Worm (Caenorhabditis elegans): ENCODE measurements around the gene F56D5.9.

Gene F56D5.9

DNA sequence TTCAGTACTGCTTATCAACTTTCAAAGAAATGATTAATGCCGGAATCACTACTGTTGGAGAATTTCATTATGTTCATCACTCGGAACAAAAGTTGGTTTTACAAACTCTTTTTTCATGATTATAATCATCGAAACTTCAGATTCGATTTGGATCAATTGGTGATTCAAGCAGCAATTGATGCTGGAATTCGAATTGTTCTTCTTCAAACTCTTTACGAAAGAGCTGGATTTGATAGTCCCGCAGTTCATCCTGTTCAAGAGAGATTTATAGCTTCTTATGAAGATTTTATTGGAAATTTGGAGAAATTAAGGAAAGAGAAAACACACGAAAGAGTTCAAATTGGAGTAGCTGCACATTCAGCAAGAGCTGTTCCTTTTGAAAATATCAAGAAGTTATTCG, 29.5 kb upstream of the F56D5.9 start:
- TF ChIP-seq zim-3 (tag; optimal IDR thresholded peaks at IDR 0.05) (no peak), B0019.2 (GFP tag; conservative IDR thresholded peaks at IDR 0.05) (no peak), egrh-3 (GFP tag; IDR thresholded peaks at IDR 0.05) (no peak), nhr-80 (tag; optimal IDR thresholded peaks at IDR 0.05) (no peak), madf-8 (GFP tag; conservative IDR thresholded peaks at IDR 0.05) (no peak), lin-35 (GFP tag; optimal IDR thresholded peaks at IDR 0.05) (no peak), mel-28 (tag; optimal IDR thresholded peaks at IDR 0.05; ENCODE audit: borderline replicate concordance) (no peak), mcd-1 (GFP tag; IDR thresholded peaks at IDR 0.05) (no peak), tbx-9 (tag; optimal IDR thresholded peaks at IDR 0.05; ENCODE audit: borderline replicate concordance) (no peak), aptf-2 (GFP tag; conservative IDR thresholded peaks at IDR 0.05) (no peak), attf-6 (GFP tag; IDR thresholded peaks at IDR 0.05) (no peak), F39B2.1 (GFP tag; IDR thresholded peaks at IDR 0.05) (no peak), hrde-1 (tag; optimal IDR thresholded peaks at IDR 0.05; ENCODE audit: borderline replicate concordance) (no peak), snpc-1.3 (tag; optimal IDR thresholded peaks at IDR 0.05; ENCODE audit: insufficient read depth) (no peak), lin-26 (GFP tag; IDR thresholded peaks at IDR 0.05) (no peak), Y53F4B.3 (GFP tag; IDR thresholded peaks at IDR 0.05) (no peak), F33H1.4 (GFP tag; IDR thresholded peaks at IDR 0.05) (no peak), ztf-3 (GFP tag; optimal IDR thresholded peaks at IDR 0.05) (no peak)

DNA sequence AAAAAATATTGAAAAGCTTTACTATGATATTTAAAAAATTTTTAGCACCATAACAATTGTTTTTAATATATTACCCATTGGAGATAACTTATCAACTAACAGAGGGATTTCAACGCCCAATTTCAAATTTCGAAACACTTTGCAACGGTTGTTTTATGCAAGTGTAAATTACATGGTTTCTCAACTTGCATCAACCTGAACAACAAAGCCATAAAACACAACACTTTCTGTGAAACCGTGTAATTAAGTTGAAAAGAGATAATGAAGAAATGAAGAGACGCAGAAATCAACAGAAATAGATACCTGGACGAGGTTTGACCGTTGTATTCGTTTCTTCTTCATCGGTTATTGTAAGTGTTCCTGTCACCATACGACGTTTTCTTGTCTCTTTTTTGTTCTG, 28.1 kb upstream of the F56D5.9 start, which contains the start of gene cpin-1:
Gene cpin-1, plus strand, starts transcription at position 301 of the 400 bp plus-strand sequence.
- TF ChIP-seq ztf-26 (tag; optimal IDR thresholded peaks at IDR 0.05): no peak
- no peak for TF ChIP-seq Y67H2A.10 (GFP tag; conservative IDR thresholded peaks at IDR 0.05)
- no peak for TF ChIP-seq efl-1 (GFP tag; optimal IDR thresholded peaks at IDR 0.05)
- no peak for TF ChIP-seq snpc-1.1 (tag; optimal IDR thresholded peaks at IDR 0.05; ENCODE audit: insufficient read depth)
- TF ChIP-seq B0035.1 (tag; optimal IDR thresholded peaks at IDR 0.05): no peak
- TF ChIP-seq dox-1 (GFP tag; IDR thresholded peaks at IDR 0.05): no peak
- TF ChIP-seq akir-1 (GFP tag; optimal IDR thresholded peaks at IDR 0.05): no peak
- TF ChIP-seq Y53F4B.3 (GFP tag; IDR thresholded peaks at IDR 0.05): no peak
- TF ChIP-seq zfh-2 (GFP tag; conservative IDR thresholded peaks at IDR 0.05): no peak
- TF ChIP-seq ZK185.1 (tag; optimal IDR thresholded peaks at IDR 0.05; ENCODE audit: poor library complexity, severe bottlenecking): no peak
- TF ChIP-seq mes-4 (tag; optimal IDR thresholded peaks at IDR 0.05): no peak
- TF ChIP-seq gei-17 (GFP tag; optimal IDR thresholded peaks at IDR 0.05): no peak
- TF ChIP-seq rpc-1 (optimal IDR thresholded peaks at IDR 0.05): no peak
- TF ChIP-seq rpc-1 (tag; optimal IDR thresholded peaks at IDR 0.05): no peak
- TF ChIP-seq ama-1 (optimal IDR thresholded peaks at IDR 0.05): no peak
- TF ChIP-seq ama-1 (GFP tag; optimal IDR thresholded peaks at IDR 0.05): no peak
- TF ChIP-seq T07F8.4 (tag; optimal IDR thresholded peaks at IDR 0.05): no peak
- TF ChIP-seq tbx-9 (tag; optimal IDR thresholded peaks at IDR 0.05; ENCODE audit: borderline replicate concordance): no peak
- no peak for TF ChIP-seq F37B4.10 (GFP tag; IDR thresholded peaks at IDR 0.05)
- no peak for TF ChIP-seq snpc-1.3 (tag; optimal IDR thresholded peaks at IDR 0.05; ENCODE audit: insufficient read depth)

DNA sequence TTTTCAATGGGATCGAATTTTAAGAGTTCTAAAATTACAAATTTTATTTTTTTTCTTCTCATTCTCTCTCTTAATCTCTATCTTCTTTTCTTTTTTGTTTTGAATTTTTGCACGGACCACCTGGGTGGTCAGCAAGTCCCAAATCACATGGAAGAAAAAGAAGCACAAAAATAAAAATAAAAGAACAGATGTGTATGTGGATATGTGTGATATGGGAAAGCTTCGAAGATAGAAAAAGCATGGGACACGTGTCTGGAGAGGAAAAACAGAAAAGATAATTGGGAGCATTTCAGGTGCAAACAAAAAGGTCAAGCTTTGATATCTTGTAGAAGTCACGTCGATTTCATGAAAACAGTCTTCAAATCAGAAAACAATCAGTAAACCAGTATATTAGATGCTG, 24.9 kb upstream of the F56D5.9 start, which contains the start of gene hsp-12.6:
Gene hsp-12.6, minus strand, starts transcription at position 20 of the 400 bp plus-strand sequence.
- TF ChIP-seq pbrm-1 (GFP tag; IDR thresholded peaks at IDR 0.05) (no peak), K12H6.12 (tag; optimal IDR thresholded peaks at IDR 0.05) (peak; percentile 2)
